Worm (Caenorhabditis elegans) whole organism, L1 larva: ENCODE measurements around the gene nid-1.

Experiments used
- Y116A8C.19 ChIP-seq: sonication (generic microtip); optimal IDR thresholded peaks from 2 replicates; lab custom pipeline; 2016; ENCODE audit warnings: missing compliant biosample characterization, missing genetic modification characterization, borderline replicate concordance
- ceh-8 ChIP-seq: fragments of 200-800 bp; sonication (Bioruptor generic); optimal IDR thresholded peaks from 2 replicates; lab custom pipeline; 2018; ENCODE audit warnings: mild to moderate bottlenecking, missing genetic modification characterization, moderate library complexity, missing compliant biosample characterization

The nid-1 gene

ce11 chrV:12964076-12964475, 54.2 kb downstream of the nid-1 start, which contains the start of gene srd-35:
Gene srd-35, plus strand, starts transcription at chrV:12964376.
- TF ChIP-seq Y116A8C.19 (tag; lab: Kevin White, UChicago): no peak
- peak; percentile 23 for TF ChIP-seq ceh-8 (GFP tag; lab: Kevin White, UChicago)
